Worm (Caenorhabditis elegans): ENCODE results near the gene clec-125.

ce11 chrII:3502011-3502410 is 13.8 kb upstream of the clec-125 start:
- TF ChIP-seq lin-39 (tag; optimal IDR thresholded peaks at IDR 0.05) = no peak
- TF ChIP-seq nhr-77 (tag; optimal IDR thresholded peaks at IDR 0.05) = no peak
- no peak for TF ChIP-seq lsy-12 (tag; optimal IDR thresholded peaks at IDR 0.05)
- no peak for TF ChIP-seq ceh-9 (tag; optimal IDR thresholded peaks at IDR 0.05)
- no peak for TF ChIP-seq aly-2 (tag; optimal IDR thresholded peaks at IDR 0.05)
